Fruit fly (Drosophila melanogaster): ENCODE results near the gene CG15865.

dm6 chrX:16687400-16688105 lies 23.3 kb upstream of the CG15865 start:
- TF ChIP-seq CG16779 (tag; optimal IDR thresholded peaks at IDR 0.05) (no peak), fd85E (GFP tag; optimal IDR thresholded peaks at IDR 0.05) (no peak), spab (GFP tag; optimal IDR thresholded peaks at IDR 0.05) (no peak)
